Fruit fly (Drosophila melanogaster): Measurements from ENCODE around the gene holn1.

dm6 chr2L:10393467-10393866, 42.3 kb upstream of the holn1 start:
- TF ChIP-seq toe (GFP tag; optimal IDR thresholded peaks at IDR 0.05) = no peak
- no peak for TF ChIP-seq bab1 (GFP tag; optimal IDR thresholded peaks at IDR 0.05)
- no peak for TF ChIP-seq kay (GFP tag; ENCODE audit: borderline replicate concordance)
- no peak for TF ChIP-seq cnc (optimal IDR thresholded peaks at IDR 0.05)
- no peak for TF ChIP-seq CG7045 (GFP tag; optimal IDR thresholded peaks at IDR 0.05)
- TF ChIP-seq tj (GFP tag; optimal IDR thresholded peaks at IDR 0.05) = no peak
- TF ChIP-seq ovo (GFP tag; optimal IDR thresholded peaks at IDR 0.05) = no peak
- TF ChIP-seq Mnt (GFP tag; optimal IDR thresholded peaks at IDR 0.05) = no peak
- TF ChIP-seq Clk (GFP tag; optimal IDR thresholded peaks at IDR 0.05) = no peak
- no peak for TF ChIP-seq cic (GFP tag; optimal IDR thresholded peaks at IDR 0.05)

Data from whole organism, adult.